Fruit fly (Drosophila melanogaster): ENCODE measurements around the gene CG10486.

DNA sequence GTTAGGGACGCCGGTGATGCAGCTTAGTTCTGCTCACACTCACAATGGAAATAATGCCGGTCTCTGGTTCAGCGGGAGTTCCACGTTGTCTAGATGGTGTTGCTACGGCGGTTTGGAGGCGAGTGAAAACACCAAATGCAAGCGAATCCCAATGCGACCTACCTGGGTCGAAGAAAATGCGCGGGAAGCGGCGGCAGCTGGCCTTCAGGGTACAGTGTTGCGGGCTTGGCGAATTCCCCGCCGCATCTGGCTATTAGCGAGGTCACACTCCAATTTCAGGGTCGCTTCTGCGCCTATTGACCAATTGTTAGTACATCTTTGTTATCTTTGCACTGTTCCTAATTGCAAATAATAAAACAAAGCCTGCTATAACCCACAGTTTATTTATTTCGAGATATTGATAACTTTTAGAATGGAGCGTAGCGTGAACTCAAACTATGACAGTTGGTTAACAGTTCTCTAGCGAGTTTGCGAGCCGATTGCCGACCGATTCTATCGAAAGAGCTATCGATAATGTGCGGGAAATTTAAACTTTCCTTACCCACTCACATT lies 25.9 kb upstream of the CG10486 start, which contains the start of gene Rcc1:
- TF ChIP-seq CG8478 (optimal IDR thresholded peaks at IDR 0.05) (no peak), CTCF (optimal IDR thresholded peaks at IDR 0.05) (peak; percentile 38 to 39)
